Fruit fly (Drosophila melanogaster): ENCODE data around the gene CG42750.

The CG42750 gene

DNA sequence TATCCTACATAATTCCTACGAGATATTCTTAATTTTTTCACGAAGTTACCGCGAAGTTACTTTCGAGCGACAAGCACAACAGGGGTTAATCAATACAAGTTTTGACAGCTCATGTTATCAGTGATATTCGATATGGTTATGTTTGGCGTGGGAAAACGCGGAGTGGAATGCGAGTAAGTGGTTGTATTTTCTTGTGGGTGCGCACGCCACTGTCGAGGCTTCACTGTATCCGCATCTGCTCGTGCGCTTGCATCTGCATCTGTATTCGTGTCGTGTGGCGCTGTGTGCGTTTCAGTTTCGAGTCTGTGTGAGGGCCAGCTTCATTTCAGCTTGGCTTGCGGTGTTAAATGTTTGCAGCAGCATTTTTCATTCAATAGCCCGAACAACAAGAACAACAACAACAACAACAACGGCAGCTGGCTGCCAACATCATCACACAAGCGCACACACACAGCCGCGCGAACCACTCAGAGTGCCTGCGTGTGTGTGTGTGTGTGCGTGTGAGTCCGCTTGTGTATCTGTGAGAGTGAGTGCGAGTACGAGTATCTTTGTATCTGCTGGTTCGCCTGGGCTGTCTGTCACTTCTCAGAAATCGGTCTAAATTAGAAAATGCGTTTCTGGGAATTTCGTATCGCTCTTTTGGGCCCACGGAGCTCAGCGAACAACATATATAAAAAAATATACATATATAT lies 124.3 kb downstream of the CG42750 start (continued):
- TF ChIP-seq Adf1 (GFP tag; IDR thresholded peaks at IDR 0.05): peak; percentile 66
- no peak for TF ChIP-seq Vsx1 (GFP tag; optimal IDR thresholded peaks at IDR 0.05)
- TF ChIP-seq scrt (GFP tag; optimal IDR thresholded peaks at IDR 0.05): peak; percentile 1
- peak; percentile 67 for TF ChIP-seq CG9876 (GFP tag; optimal IDR thresholded peaks at IDR 0.05)
- TF ChIP-seq CG8359 (GFP tag; optimal IDR thresholded peaks at IDR 0.05; ENCODE audit: borderline replicate concordance): no peak
- TF ChIP-seq CG6689 (GFP tag; IDR thresholded peaks at IDR 0.05): no peak; the same call in 1 of the 2 replicates
- no peak for TF ChIP-seq CG2202 (tag; optimal IDR thresholded peaks at IDR 0.05)
- no peak for TF ChIP-seq dan (GFP tag; IDR thresholded peaks at IDR 0.05)
- peak; percentile 22 for TF ChIP-seq dmrt99B (tag; optimal IDR thresholded peaks at IDR 0.05)
- TF ChIP-seq CG6254 (GFP tag; optimal IDR thresholded peaks at IDR 0.05): no peak
- no peak for TF ChIP-seq CG4328 (GFP tag; optimal IDR thresholded peaks at IDR 0.05)
- peak; percentile 83 for TF ChIP-seq sens (GFP tag)
- no peak for TF ChIP-seq fru (optimal IDR thresholded peaks at IDR 0.05)
- no peak for TF ChIP-seq unpg (GFP tag; optimal IDR thresholded peaks at IDR 0.05)
- peak; percentile 40 for TF ChIP-seq HmgZ (tag; optimal IDR thresholded peaks at IDR 0.05)
- no peak for TF ChIP-seq pfk (GFP tag; optimal IDR thresholded peaks at IDR 0.05)
- peak; percentile 39 for TF ChIP-seq CG9817 (tag; optimal IDR thresholded peaks at IDR 0.05)
- no peak for TF ChIP-seq crp (GFP tag; optimal IDR thresholded peaks at IDR 0.05)
- TF ChIP-seq CG1603 (tag; optimal IDR thresholded peaks at IDR 0.05): peak; percentile 59
- no peak for TF ChIP-seq stc (GFP tag; IDR thresholded peaks at IDR 0.05)
- TF ChIP-seq CG17359 (tag; optimal IDR thresholded peaks at IDR 0.05): peak; percentile 30
- TF ChIP-seq BEAF-32 (GFP tag; optimal IDR thresholded peaks at IDR 0.05): no peak
- TF ChIP-seq Sin3A (optimal IDR thresholded peaks at IDR 0.05): no peak
- TF ChIP-seq Dip2 (GFP tag; IDR thresholded peaks at IDR 0.05): no peak
- TF ChIP-seq CG16779 (GFP tag; IDR thresholded peaks at IDR 0.05): no peak
- no peak for TF ChIP-seq salm (tag; optimal IDR thresholded peaks at IDR 0.05)
- peak in 1 of 3 experiments; percentile 100 for TF ChIP-seq Stat92E (GFP tag; optimal IDR thresholded peaks at IDR 0.05)
- no peak for TF ChIP-seq corto (GFP tag; optimal IDR thresholded peaks at IDR 0.05)
- TF ChIP-seq oc (tag; optimal IDR thresholded peaks at IDR 0.05): peak; percentile 32
- peak; percentile 36; the same call in 1 of the 4 replicates for TF ChIP-seq Dll (GFP tag; IDR thresholded peaks at IDR 0.05; ENCODE audit: partially characterized antibody)
- no peak for TF ChIP-seq en (GFP tag; optimal IDR thresholded peaks at IDR 0.05)
- TF ChIP-seq Hmx (GFP tag; optimal IDR thresholded peaks at IDR 0.05): no peak
- TF ChIP-seq Nf-YA (GFP tag; IDR thresholded peaks at IDR 0.05): no peak
- no peak for TF ChIP-seq NC2α (GFP tag; optimal IDR thresholded peaks at IDR 0.05)
- TF ChIP-seq ranshi (GFP tag; IDR thresholded peaks at IDR 0.05): peak; percentile 71; the same call in 1 of the 2 replicates
- peak; percentile 39; the same call in 1 of the 2 replicates for TF ChIP-seq klu (GFP tag; IDR thresholded peaks at IDR 0.05)
- TF ChIP-seq D (optimal IDR thresholded peaks at IDR 0.05): no peak
- peak; percentile 13 for TF ChIP-seq D (GFP tag; optimal IDR thresholded peaks at IDR 0.05)
- TF ChIP-seq CG11247 (GFP tag; IDR thresholded peaks at IDR 0.05): peak; percentile 69; the same call in 1 of the 2 replicates
- peak; percentile 30 for TF ChIP-seq CG15269 (tag; optimal IDR thresholded peaks at IDR 0.05)
- no peak for TF ChIP-seq emc (GFP tag; optimal IDR thresholded peaks at IDR 0.05)
- peak; percentile 24; the same call in 1 of the 2 replicates for TF ChIP-seq MBD-R2 (GFP tag; IDR thresholded peaks at IDR 0.05)
- no peak for TF ChIP-seq sug (tag; optimal IDR thresholded peaks at IDR 0.05)
- TF ChIP-seq inv (GFP tag; IDR thresholded peaks at IDR 0.05; ENCODE audit: partially characterized antibody): no peak; the same call in 1 of the 2 replicates
- peak; percentile 97 for TF ChIP-seq z (GFP tag; IDR thresholded peaks at IDR 0.05)
- TF ChIP-seq dmrt11E (tag; optimal IDR thresholded peaks at IDR 0.05): no peak
- TF ChIP-seq al (GFP tag; IDR thresholded peaks at IDR 0.05): peak; percentile 57
- no peak for TF ChIP-seq CG30020 (tag; optimal IDR thresholded peaks at IDR 0.05)
- peak; percentile 26 for TF ChIP-seq CG10654 (GFP tag; optimal IDR thresholded peaks at IDR 0.05)
- no peak for TF ChIP-seq Elba2 (GFP tag; optimal IDR thresholded peaks at IDR 0.05)

Data from whole organism, embryonic.